Worm (Caenorhabditis elegans): ENCODE measurements around the gene K05F1.14.

K05F1.14 gene

DNA sequence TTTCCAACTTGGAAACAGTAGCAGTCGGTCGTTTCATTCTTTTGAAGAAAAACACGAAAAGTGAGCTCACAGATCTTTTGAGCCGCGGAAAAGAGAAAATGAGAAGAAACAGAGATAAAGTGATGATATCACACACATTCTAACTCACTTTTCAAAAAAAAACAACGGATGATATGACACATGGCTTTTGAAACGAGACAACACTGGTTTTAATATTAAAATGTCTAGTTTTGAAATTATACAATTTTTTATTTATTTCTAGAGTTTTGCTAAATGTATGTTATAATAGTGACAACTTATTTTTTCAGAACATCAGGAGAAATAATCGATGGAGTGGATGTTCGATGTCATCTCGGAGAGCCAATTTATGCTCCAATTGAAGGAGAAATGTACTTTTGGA lies at the start of gene K05F1.14:
TSS of gene K05F1.14 (minus strand) at position 101 of the 400 bp plus-strand sequence.
- TF ChIP-seq unc-62 (GFP tag; optimal IDR thresholded peaks at IDR 0.05) = no peak

DNA sequence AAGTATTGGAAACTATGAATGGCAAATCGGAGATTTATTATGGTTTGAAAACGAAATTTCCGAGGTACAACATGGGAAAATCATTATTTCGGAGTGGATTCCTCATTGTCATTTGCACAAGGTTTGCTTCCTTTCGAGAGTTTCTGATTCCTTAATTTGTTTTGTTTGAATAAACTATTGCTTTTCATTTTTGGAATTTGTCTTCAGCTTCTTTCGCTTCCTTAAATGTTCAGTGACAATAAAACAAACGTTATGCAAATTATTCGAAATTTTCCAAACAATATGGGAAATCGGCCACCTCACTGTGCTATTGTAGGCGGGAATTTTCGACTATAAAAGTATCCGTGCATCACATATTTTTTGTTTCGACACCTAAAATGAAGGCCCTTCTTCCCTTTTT lies 49.5 kb upstream of the K05F1.14 start, which contains the start of gene nep-25:
TSS of gene nep-25 (plus strand) at position 375 of the 400 bp plus-strand sequence.
- TF ChIP-seq unc-62 (GFP tag; optimal IDR thresholded peaks at IDR 0.05) = no peak

DNA sequence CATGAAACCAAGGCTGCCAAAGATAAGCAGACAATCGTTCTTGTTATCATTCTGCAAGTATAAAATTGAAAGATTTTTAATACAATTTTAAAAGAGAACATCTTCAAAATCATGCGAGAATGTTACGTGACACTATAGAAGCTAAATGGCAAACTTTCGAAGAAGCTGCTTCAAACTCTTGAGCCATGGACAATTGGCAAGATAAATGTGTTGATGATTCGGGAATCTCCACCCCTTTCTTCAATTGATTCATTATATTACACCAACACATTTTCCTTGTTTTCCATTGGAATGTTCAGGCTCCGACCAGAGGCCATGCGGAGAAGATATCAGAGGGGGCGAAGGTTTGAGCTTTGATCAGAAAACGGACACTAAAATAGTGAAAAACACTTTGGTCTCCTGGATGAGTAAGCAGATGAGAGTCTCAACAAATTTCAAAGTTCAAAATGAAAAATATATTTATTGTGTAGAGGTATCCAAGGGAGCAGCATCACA lies 48.7 kb upstream of the K05F1.14 start, which contains the start of gene lec-5:
TSS of gene lec-5 (minus strand) at position 51 of the 495 bp plus-strand sequence.
- TF ChIP-seq unc-62 (GFP tag; optimal IDR thresholded peaks at IDR 0.05) = no peak

DNA sequence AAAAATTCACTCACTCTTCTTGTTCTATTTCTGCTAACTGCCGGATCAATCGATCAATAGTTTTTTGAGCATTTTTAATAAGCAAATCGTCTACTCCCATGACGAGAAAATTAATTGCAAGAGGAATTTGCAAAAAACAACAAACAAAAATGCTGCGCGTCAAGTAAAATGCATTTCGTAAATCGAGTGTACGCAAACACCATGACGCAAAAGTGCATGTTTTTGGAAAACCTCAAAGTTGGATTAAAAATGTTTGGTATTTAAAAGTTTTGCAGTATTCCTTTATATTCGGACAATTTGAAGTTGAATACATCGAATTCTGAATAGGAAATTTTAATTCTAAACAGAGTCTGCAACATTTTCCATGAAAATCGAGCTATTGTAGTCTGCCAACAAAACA lies 46.8 kb upstream of the K05F1.14 start, which contains the start of gene ZK1248.19:
TSS of gene ZK1248.19 (minus strand) at position 188 of the 400 bp plus-strand sequence.
- TF ChIP-seq unc-62 (GFP tag; optimal IDR thresholded peaks at IDR 0.05) = no peak

DNA sequence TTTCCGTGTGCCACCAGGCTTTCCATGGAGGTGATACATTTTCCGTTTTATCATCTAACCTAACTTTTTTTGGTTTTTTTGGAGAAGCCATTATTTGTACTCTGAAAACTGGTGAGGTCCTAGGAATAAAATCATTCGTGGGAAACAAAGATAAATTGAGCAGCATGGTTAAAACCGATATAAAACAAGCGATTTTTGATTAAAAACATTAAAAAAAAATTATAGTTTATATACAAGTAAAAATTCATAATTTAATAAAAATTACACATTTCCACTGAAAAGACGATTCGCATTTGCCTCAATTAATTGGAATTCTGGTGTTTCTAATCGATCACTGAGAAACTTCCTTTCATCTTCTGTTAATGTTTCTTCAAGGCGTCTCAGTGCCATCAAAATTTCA lies 46.1 kb upstream of the K05F1.14 start, which contains the start of gene ZK1248.15:
TSS of gene ZK1248.15 (minus strand) at position 101 of the 400 bp plus-strand sequence.
- TF ChIP-seq unc-62 (GFP tag; optimal IDR thresholded peaks at IDR 0.05) = no peak

DNA sequence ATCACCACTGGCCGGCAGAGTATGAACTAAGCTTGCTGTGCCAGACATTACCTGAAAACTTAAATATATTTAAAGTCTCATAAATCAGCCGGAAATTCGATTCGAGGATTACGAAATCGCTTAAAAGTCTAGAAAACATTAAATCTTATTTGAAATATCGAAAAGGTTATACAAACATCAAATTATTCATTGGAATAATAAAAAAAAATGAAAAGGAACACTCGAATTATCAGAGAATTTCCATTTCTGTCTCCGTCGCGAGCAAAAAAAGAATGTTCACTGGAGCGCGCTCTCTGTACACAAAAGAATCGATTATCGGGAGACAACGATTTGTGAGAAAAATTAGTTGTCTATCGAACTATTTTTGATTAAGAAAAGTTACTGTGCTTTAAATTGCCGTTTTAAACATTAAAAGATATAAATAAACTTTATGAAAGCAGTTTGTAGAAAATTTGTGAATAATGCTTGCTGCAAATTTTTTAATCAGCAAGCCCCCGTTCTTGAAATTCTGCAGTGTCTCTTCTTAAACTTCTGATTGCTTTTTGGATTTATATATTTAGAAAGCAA lies 43.8 kb upstream of the K05F1.14 start, which contains the start of gene fzo-1:
TSS of gene fzo-1 (minus strand) at position 51 of the 567 bp plus-strand sequence.
- TF ChIP-seq unc-62 (GFP tag; optimal IDR thresholded peaks at IDR 0.05) = no peak

DNA sequence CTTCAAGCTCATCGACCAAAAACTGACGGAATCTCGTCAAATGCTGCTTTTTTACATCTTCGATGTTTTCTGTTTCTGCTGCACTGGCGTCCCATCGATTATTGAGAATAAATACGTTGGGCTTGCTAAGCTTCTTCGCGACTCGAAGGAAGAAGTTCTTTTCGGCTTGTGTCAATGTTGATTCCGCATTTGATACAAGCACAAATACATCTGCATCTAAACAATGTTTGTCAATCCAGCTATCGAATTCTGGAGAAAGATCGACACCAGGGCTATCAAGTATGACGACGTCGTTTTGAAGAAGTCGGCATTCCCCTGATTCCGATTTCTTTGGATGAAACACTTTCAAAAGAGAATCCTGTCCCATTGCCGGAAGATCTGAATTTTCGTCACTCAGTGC lies 42.8 kb upstream of the K05F1.14 start:
- no peak for TF ChIP-seq unc-62 (GFP tag; optimal IDR thresholded peaks at IDR 0.05)

DNA sequence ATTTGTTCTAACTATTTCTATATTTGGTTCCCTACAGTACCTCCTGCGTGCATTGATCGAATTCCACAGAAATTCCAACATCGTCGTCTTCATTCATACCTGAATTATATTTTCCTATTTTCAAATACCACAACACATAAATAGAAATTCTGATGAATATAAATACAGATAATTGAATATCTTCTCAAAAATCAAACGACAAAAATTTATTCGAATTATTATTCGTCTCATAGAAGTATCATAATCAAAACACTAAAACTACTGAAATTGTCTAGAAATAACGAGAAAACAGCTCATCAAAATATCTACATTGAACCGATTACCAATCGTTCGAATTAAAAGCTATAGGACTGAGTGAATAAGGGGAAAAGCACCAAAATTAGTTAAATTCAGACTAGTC lies 40.7 kb upstream of the K05F1.14 start, which contains the start of gene gtap-1:
TSS of gene gtap-1 (minus strand) at position 101 of the 400 bp plus-strand sequence.
- no peak for TF ChIP-seq unc-62 (GFP tag; optimal IDR thresholded peaks at IDR 0.05)

DNA sequence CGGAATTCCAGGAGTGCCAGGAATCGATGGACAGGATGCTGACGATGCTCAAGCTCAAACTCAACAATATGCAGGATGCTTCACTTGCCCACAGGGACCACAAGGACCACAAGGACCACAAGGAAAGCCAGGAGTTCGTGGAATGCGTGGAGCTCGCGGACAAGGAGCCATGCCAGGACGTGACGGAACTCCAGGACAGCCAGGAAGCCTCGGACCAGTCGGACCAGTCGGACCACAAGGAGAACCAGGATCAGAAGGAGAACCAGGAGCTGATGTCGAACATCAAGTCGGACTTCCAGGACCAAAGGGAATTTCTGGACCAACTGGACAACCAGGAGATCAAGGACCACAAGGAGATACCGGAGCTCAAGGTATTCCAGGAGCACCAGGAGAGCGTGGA lies 39.0 kb upstream of the K05F1.14 start:
- TF ChIP-seq unc-62 (GFP tag; optimal IDR thresholded peaks at IDR 0.05) = no peak

DNA sequence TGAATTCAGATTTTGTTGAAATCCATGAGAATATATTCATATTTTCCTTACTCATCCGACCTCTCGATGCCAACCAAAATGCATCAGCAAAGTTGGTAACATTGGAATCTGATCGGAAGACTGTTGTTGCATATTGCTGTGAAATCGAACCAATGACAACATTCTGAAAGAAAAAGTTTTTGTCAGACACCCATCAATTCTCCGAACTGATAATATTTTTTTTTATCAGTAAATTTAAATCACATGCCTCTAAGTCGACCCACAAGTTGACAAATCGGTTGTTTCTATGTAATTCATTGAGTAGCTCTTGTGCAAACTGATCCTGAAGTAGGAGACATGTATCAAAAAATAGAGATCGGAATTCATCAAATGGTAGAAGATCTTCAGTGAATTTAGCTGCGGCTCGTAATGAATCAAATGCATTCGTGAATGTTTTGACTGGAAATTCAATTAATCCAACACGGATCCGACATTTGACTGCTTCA lies 37.6 kb upstream of the K05F1.14 start, which contains the start of gene col-74:
TSS of gene col-74 (plus strand) at position 435 of the 485 bp plus-strand sequence.
- no peak for TF ChIP-seq unc-62 (GFP tag; optimal IDR thresholded peaks at IDR 0.05)

DNA sequence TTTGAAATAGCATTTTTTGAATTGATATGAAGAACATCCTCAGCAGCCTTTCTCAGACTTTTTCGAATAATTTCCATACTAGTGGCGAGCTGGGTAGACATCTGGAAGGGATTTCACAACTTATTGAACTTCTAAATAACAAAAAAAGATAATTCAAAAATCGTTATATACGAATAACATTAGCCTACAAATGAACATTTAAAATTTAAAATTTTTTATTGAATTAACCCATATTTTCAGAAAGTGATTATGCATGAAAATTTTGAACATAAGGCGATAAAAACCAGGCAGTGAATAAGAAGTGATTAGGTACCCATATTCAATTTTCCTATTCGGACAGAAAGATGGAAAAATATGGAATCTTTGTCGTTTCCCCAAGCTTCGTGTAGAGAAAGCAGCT lies 36.1 kb upstream of the K05F1.14 start, which contains the start of gene ZK1248.11:
TSS of gene ZK1248.11 (minus strand) at position 101 of the 400 bp plus-strand sequence.
- no peak for TF ChIP-seq unc-62 (GFP tag; optimal IDR thresholded peaks at IDR 0.05)

DNA sequence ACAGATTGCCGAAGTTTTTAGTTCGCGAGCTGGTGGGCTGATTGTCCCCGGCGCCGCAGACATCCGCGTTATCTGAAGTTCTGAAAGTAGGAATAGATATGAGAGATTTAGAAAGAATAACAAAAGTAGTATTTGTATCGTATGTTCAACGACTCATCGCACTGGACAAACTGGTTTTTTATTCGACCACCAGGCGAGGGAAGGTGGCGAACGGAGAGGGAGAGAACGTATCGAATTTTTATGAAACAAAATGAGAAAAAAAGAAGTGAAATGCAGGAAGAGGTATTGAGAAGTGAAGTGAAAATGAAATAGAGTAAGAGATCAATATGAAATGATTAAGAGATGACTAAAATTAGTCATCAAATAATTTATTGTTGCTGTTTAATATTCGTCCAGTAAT lies 35.0 kb upstream of the K05F1.14 start, which contains the start of gene tbc-2:
TSS of gene tbc-2 (minus strand) at position 80 of the 400 bp plus-strand sequence.
- no peak for TF ChIP-seq unc-62 (GFP tag; optimal IDR thresholded peaks at IDR 0.05)

DNA sequence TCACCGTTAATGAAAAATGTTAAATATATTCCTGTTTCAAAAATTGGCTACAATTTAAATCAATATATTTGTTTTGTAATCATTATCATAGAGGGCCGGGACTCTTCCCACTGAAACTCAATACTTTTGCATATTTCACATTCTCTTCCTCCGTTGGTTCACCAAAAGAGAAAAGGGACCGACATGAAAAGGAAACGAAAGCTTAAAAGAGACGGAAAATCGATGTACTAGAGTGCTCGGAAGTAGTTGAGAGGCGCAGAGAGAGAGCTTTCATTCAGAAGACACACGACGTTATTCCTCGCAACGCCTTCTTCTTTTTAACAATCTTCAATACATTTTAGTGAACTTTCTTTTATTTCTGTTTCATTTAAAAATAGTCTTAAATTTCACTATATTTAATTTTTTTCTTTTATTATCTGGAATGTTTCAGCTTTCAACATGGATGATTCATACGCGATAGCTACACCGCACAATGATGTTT lies 27.9 kb upstream of the K05F1.14 start, which contains the start of gene ehs-1:
TSS of gene ehs-1 (plus strand) at position 431 of the 481 bp plus-strand sequence.
- no peak for TF ChIP-seq unc-62 (GFP tag; optimal IDR thresholded peaks at IDR 0.05)

DNA sequence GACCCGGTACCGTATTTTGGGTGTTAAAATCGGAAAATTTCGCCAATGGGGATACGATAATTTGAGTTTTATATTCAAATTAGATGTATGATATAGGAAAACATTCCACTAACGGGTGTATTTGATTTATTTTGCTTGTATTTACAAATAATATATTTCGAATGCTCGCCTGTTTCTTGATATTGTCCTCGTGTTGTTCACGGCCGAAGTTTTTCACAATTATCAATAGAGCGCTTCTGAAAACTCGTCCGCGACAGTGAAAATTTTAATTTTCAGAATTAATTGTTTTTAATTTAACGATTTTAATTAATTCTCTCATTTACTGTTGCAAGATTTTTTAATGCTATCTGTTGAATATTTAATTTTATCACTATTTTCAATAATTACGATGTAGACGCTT lies 27.3 kb upstream of the K05F1.14 start:
- TF ChIP-seq unc-62 (GFP tag; optimal IDR thresholded peaks at IDR 0.05) = no peak

DNA sequence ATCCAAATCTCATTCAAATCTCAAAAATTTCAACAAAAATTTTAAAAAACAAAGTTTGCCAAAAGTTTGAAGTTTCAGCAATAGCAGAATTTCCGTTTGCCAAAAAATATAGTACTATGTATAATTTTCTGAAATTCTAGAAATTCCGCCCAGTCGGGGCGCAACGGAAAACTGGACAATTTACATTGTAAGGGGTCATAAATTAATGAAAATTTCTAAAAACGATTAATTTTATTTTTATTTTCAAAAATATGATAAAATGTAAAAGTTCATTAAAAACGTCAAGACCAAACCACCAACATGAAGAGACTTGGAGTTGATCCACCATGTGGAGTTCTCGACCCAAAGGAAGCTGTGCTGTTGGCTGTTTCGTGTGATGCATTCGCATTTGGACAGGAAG lies 25.9 kb upstream of the K05F1.14 start, which contains the start of gene ZK1248.4:
TSS of gene ZK1248.4 (plus strand) at position 301 of the 400 bp plus-strand sequence.
- TF ChIP-seq unc-62 (GFP tag; optimal IDR thresholded peaks at IDR 0.05) = no peak

DNA sequence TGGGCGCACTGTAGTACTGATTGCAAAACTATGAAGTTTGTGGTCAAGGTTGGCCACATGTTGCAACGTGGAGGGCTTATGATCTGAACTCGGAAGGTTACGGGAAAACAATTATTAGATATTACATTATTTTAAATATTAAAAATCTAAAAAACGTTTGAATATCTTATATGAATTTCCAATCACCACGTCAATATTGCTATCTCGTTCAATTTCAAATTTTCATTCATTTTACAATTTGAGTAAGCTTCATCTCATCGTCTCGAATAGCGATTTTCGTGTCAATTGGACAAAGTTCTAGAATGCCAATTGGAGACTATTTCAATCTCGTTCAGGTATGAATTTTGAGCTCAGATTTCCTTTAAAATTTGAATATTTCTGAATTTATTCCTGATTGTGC lies 24.0 kb upstream of the K05F1.14 start, which contains the start of gene ZK1248.20:
TSS of gene ZK1248.20 (plus strand) at position 301 of the 400 bp plus-strand sequence.
- no peak for TF ChIP-seq unc-62 (GFP tag; optimal IDR thresholded peaks at IDR 0.05)

All from whole organism, dauer.